Worm (Caenorhabditis elegans): Measurements from ENCODE around the gene Y97E10AR.3.
A peak's percentile ranks its signal among the peaks of the same experiment; 100 is the strongest.

Gene Y97E10AR.3

ce11 chrV:7978798-7979197, 28.5 kb downstream of the Y97E10AR.3 start (continued):
- TF ChIP-seq unc-3 (GFP tag; conservative IDR thresholded peaks at IDR 0.05), result no peak
- no peak for TF ChIP-seq unc-3 (tag; optimal IDR thresholded peaks at IDR 0.05)
- no peak for TF ChIP-seq npax-4 (tag; optimal IDR thresholded peaks at IDR 0.05)
- TF ChIP-seq ceh-2 (tag; optimal IDR thresholded peaks at IDR 0.05), result peak; percentile 15
- no peak for TF ChIP-seq pat-9 (tag; optimal IDR thresholded peaks at IDR 0.05)
- peak; percentile 39 for TF ChIP-seq ceh-31 (tag; optimal IDR thresholded peaks at IDR 0.05)
- peak; percentile 52 for TF ChIP-seq T23F11.4 (GFP tag; optimal IDR thresholded peaks at IDR 0.05)
- TF ChIP-seq unc-86 (tag; optimal IDR thresholded peaks at IDR 0.05), result no peak
- TF ChIP-seq sdc-2 (tag; optimal IDR thresholded peaks at IDR 0.05), result peak; percentile 15
- TF ChIP-seq gmeb-2 (tag; optimal IDR thresholded peaks at IDR 0.05), result no peak
- no peak for TF ChIP-seq pha-2 (tag; optimal IDR thresholded peaks at IDR 0.05)
- no peak for TF ChIP-seq lin-11 (tag; optimal IDR thresholded peaks at IDR 0.05)
- TF ChIP-seq ama-1 (optimal IDR thresholded peaks at IDR 0.05), result no peak
- no peak for TF ChIP-seq K09A11.1 (tag; optimal IDR thresholded peaks at IDR 0.05; ENCODE audit: insufficient read depth)
- no peak for TF ChIP-seq hlh-8 (tag; optimal IDR thresholded peaks at IDR 0.05)

DNA sequence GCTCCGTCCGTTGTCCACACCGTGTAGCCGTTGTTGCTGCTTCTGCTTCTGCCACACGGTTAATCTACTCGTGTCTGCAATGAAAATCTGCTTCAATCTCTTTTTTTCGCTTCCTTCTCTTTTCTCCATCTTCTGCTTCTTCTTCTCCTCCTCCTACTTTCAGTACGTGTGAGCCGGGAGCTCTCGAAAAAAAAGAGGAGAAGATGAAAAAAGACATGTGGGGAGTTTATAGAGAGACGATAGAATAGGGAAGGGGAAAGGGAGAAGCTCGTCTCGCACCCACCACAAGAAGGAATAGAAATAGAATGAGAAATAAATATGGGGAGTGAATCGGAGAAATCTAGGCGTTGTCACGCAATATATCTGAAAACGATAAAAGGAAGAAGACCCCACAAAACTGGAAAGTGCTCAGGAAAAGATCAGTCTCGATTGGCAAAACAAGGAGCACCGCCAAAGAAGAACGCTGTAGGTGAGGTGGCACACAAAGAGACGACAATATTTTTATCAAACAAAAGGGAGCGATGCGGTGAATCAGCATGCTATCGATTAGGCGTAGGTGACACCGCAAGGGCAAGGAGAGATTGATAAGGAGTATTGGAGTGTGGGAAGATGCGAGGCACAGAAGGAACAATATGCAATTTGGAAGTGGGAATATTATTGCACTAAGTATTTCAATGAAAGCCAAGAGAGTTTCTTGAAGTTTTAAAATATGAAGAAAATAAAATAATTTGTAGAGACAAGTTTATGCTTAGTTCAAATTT, 29.4 kb downstream of the Y97E10AR.3 start, which contains the start of gene let-413:
TSS of gene let-413 (minus strand) at position 76 of the 761 bp plus-strand sequence.
- TF ChIP-seq ama-1 (optimal IDR thresholded peaks at IDR 0.05) (no peak), ceh-31 (tag; optimal IDR thresholded peaks at IDR 0.05) (no peak), unc-3 (GFP tag; conservative IDR thresholded peaks at IDR 0.05) (no peak), unc-3 (tag; optimal IDR thresholded peaks at IDR 0.05) (no peak), dmd-4 (tag; optimal IDR thresholded peaks at IDR 0.05; ENCODE audit: borderline replicate concordance) (peak; percentile 26), odd-2 (tag; optimal IDR thresholded peaks at IDR 0.05) (no peak), unc-42 (tag; optimal IDR thresholded peaks at IDR 0.05) (peak; percentile 20), pqm-1 (tag; optimal IDR thresholded peaks at IDR 0.05) (peak; percentile 1), hlh-6 (tag; optimal IDR thresholded peaks at IDR 0.05) (no peak), gmeb-2 (tag; optimal IDR thresholded peaks at IDR 0.05) (no peak), pag-3 (tag; optimal IDR thresholded peaks at IDR 0.05; ENCODE audit: borderline replicate concordance) (no peak), madf-2 (tag; optimal IDR thresholded peaks at IDR 0.05) (no peak), ref-2 (tag; optimal IDR thresholded peaks at IDR 0.05) (no peak), elt-4 (tag; optimal IDR thresholded peaks at IDR 0.05) (no peak), pros-1 (tag; optimal IDR thresholded peaks at IDR 0.05) (no peak), nhr-11 (tag; optimal IDR thresholded peaks at IDR 0.05) (no peak), F13H6.1 (tag; optimal IDR thresholded peaks at IDR 0.05) (no peak), hlh-15 (tag; optimal IDR thresholded peaks at IDR 0.05) (no peak), ets-4 (tag; optimal IDR thresholded peaks at IDR 0.05) (no peak), che-1 (tag; optimal IDR thresholded peaks at IDR 0.05) (no peak), K02D7.2 (tag; optimal IDR thresholded peaks at IDR 0.05) (no peak), ztf-16 (tag; optimal IDR thresholded peaks at IDR 0.05) (no peak), ceh-34 (tag; optimal IDR thresholded peaks at IDR 0.05) (no peak), nfya-1 (tag; optimal IDR thresholded peaks at IDR 0.05) (no peak), rnt-1 (tag; optimal IDR thresholded peaks at IDR 0.05) (no peak), mec-3 (tag; optimal IDR thresholded peaks at IDR 0.05; ENCODE audit: borderline replicate concordance) (no peak), nhr-232 (tag; optimal IDR thresholded peaks at IDR 0.05) (no peak), T23F11.4 (GFP tag; optimal IDR thresholded peaks at IDR 0.05) (no peak), C08G9.2 (tag; optimal IDR thresholded peaks at IDR 0.05) (no peak), fkh-6 (tag; optimal IDR thresholded peaks at IDR 0.05) (no peak), pat-9 (tag; optimal IDR thresholded peaks at IDR 0.05) (no peak), elt-2 (tag; optimal IDR thresholded peaks at IDR 0.05) (peak; percentile 56)

DNA sequence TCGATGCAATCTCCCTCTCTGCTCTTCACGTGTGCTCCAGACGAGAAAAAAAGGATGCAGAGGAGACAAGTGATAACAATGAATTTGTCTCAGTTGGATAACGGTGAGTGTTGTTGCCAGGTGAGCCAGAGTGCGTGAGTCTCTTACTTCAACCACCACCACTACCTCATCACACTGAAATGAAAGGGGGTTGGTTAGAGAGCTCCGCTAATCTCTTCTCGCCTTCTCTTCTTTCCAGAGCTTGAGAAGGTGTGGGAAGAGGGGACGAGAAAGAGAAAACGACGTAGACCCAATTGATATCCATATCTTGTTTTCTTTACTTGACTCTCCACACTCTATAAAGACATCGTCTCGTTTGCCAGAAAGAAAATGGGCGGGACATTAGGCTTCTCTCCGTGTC, 35.9 kb downstream of the Y97E10AR.3 start:
- TF ChIP-seq ceh-24 (tag; optimal IDR thresholded peaks at IDR 0.05), result no peak
- no peak for TF ChIP-seq hlh-30 (tag; optimal IDR thresholded peaks at IDR 0.05; ENCODE audit: insufficient read depth)
- TF ChIP-seq ztf-16 (tag; optimal IDR thresholded peaks at IDR 0.05), result no peak
- TF ChIP-seq ets-4 (tag; optimal IDR thresholded peaks at IDR 0.05), result no peak
- TF ChIP-seq sox-4 (tag; optimal IDR thresholded peaks at IDR 0.05), result no peak
- TF ChIP-seq ceh-34 (tag; optimal IDR thresholded peaks at IDR 0.05), result no peak
- no peak for TF ChIP-seq unc-42 (tag; optimal IDR thresholded peaks at IDR 0.05)
